Worm (Caenorhabditis elegans) whole organism, L1 larva: ENCODE data around the gene fut-1.

Experiments used
- C04F5.9 ChIP-seq: sonication (generic microtip); optimal IDR thresholded peaks from 2 replicates; lab custom pipeline; 2016; ENCODE audit warnings: missing genetic modification characterization, missing compliant biosample characterization
- C34B4.2 ChIP-seq: sonication (generic microtip); optimal IDR thresholded peaks from 2 replicates; lab custom pipeline; 2017; ENCODE audit warnings: mild to moderate bottlenecking, missing genetic modification characterization, missing compliant biosample characterization
- F16B12.6 ChIP-seq: fragments of 150-350 bp; optimal IDR thresholded peaks from 2 replicates; lab custom pipeline; 2014; ENCODE audit warnings: missing biosample characterization, missing genetic modification characterization
- Y116A8C.19 ChIP-seq: sonication (generic microtip); optimal IDR thresholded peaks from 2 replicates; lab custom pipeline; 2016; ENCODE audit warnings: missing compliant biosample characterization, missing genetic modification characterization, borderline replicate concordance
- aha-1 ChIP-seq: fragments of 150-350 bp; optimal IDR thresholded peaks from 2 replicates; lab custom pipeline; 2014; ENCODE audit warnings: missing biosample characterization, missing genetic modification characterization
- aly-2 ChIP-seq: fragments of 150-350 bp; optimal IDR thresholded peaks from 2 replicates; lab custom pipeline; 2014; ENCODE audit warnings: missing biosample characterization, missing genetic modification characterization
- ceh-82 ChIP-seq, 3 experiments: fragments of 150-350 bp in 1 of 3; sonication (generic microtip) in 2 of 3; optimal IDR thresholded peaks; 2 replicates each; lab custom pipeline; 2014 to 2017; ENCODE audit warnings: missing biosample characterization in 3 of 3, missing genetic modification characterization in 3 of 3
- ceh-88 ChIP-seq: fragments of 200-800 bp; sonication (Bioruptor generic); IDR thresholded peaks from 2 replicates; pipeline ENCODE4 v1.3.6; 2022; ENCODE audit warnings: missing genetic modification characterization, missing compliant biosample characterization
- ceh-90 ChIP-seq: sonication (generic microtip); optimal IDR thresholded peaks from 2 replicates; lab custom pipeline; 2016; ENCODE audit warnings: missing genetic modification characterization, missing compliant biosample characterization
- dpl-1 ChIP-seq, 3 experiments: fragments of 150-350 bp in 2 of 3; sonication (generic microtip) in 1 of 3; optimal IDR thresholded peaks; 2 replicates each; lab custom pipeline; 2014 to 2017; ENCODE audit warnings: missing biosample characterization in 3 of 3, missing genetic modification characterization in 3 of 3, missing genetic modification reagents in 3 of 3
- dsc-1 ChIP-seq: sonication (generic microtip); optimal IDR thresholded peaks from 2 replicates; lab custom pipeline; 2016; ENCODE audit warnings: mild to moderate bottlenecking, missing genetic modification characterization, missing compliant biosample characterization
- efl-1 ChIP-seq, 4 experiments: fragments of 150-350 bp; optimal IDR thresholded peaks in 3 of 4; peaks in 1 of 4; 1 replicate in 1 of 4; 2 replicates in 3 of 4; lab custom pipeline; 2014; ENCODE audit warnings: missing biosample characterization in 2 of 4, missing genetic modification characterization in 2 of 4, missing genetic modification reagents in 2 of 4
- efl-3 ChIP-seq: fragments of 200-800 bp; sonication (Bioruptor generic); optimal IDR thresholded peaks from 2 replicates; lab custom pipeline; 2018; ENCODE audit warnings: mild to moderate bottlenecking, missing genetic modification characterization, missing compliant biosample characterization
- egl-13 ChIP-seq: sonication (generic microtip); optimal IDR thresholded peaks from 2 replicates; lab custom pipeline; 2016; ENCODE audit warnings: missing genotype, missing genetic modification reagents, missing genetic modification characterization, missing compliant biosample characterization
- elt-2 ChIP-seq: sonication (generic microtip); optimal IDR thresholded peaks from 2 replicates; lab custom pipeline; 2016; ENCODE audit warnings: missing genetic modification characterization, mild to moderate bottlenecking, inconsistent platforms, missing compliant biosample characterization, missing genetic modification reagents
- elt-3 ChIP-seq, 6 experiments: fragments of 150-350 bp in 1 of 6; sonication (generic microtip); optimal IDR thresholded peaks; 2 replicates each; lab custom pipeline; 2017 to 2018; ENCODE audit warnings: missing biosample characterization in 6 of 6, missing genetic modification characterization in 6 of 6, inconsistent platforms in 1 of 6
- ets-5 ChIP-seq: fragments of 200-800 bp; sonication (Bioruptor generic); IDR thresholded peaks from 2 replicates; pipeline ENCODE4 v1.3.6; 2022; ENCODE audit warnings: missing genetic modification characterization, missing compliant biosample characterization
- fkh-4 ChIP-seq: sonication (generic microtip); optimal IDR thresholded peaks from 2 replicates; lab custom pipeline; 2016; ENCODE audit warnings: missing compliant biosample characterization, missing genetic modification characterization, borderline replicate concordance
- fkh-8 ChIP-seq: sonication (generic microtip); optimal IDR thresholded peaks from 2 replicates; lab custom pipeline; 2016; ENCODE audit warnings: mild to moderate bottlenecking, missing genetic modification characterization, missing compliant biosample characterization
- fos-1 ChIP-seq: fragments of 150-350 bp; optimal IDR thresholded peaks from 2 replicates; lab custom pipeline; 2014; ENCODE audit warnings: missing biosample characterization, missing genetic modification characterization
- hlh-17 ChIP-seq: fragments of 200-800 bp; sonication (Bioruptor generic); optimal IDR thresholded peaks from 2 replicates; lab custom pipeline; 2018; ENCODE audit warnings: missing genetic modification characterization, mild to moderate bottlenecking, missing compliant biosample characterization, moderate library complexity, borderline replicate concordance
- hlh-4 ChIP-seq: sonication (generic microtip); optimal IDR thresholded peaks from 2 replicates; lab custom pipeline; 2016; ENCODE audit warnings: mild to moderate bottlenecking, missing genetic modification characterization, missing compliant biosample characterization
- hpl-2 ChIP-seq: fragments of 150-350 bp; optimal IDR thresholded peaks from 2 replicates; lab custom pipeline; 2014; ENCODE audit warnings: missing biosample characterization, missing genetic modification reagents, missing genetic modification characterization
- irx-1 ChIP-seq: sonication (generic microtip); optimal IDR thresholded peaks from 2 replicates; lab custom pipeline; 2016; ENCODE audit warnings: missing genetic modification characterization, missing compliant biosample characterization
- isw-1 ChIP-seq: fragments of 200-800 bp; sonication (Bioruptor generic); IDR thresholded peaks from 2 replicates; pipeline ENCODE4 v1.3.6; 2022; ENCODE audit warnings: missing genetic modification characterization, missing compliant biosample characterization
- jun-1 ChIP-seq: fragments of 150-350 bp; optimal IDR thresholded peaks from 2 replicates; lab custom pipeline; 2014; ENCODE audit warnings: missing biosample characterization, missing genetic modification reagents, missing genetic modification characterization
- lin-13 ChIP-seq: fragments of 150-350 bp; optimal IDR thresholded peaks from 2 replicates; lab custom pipeline; 2014; ENCODE audit warnings: missing biosample characterization, missing genetic modification reagents, missing genetic modification characterization
- lin-39 ChIP-seq: fragments of 150-350 bp; optimal IDR thresholded peaks from 2 replicates; lab custom pipeline; 2014; ENCODE audit warnings: missing biosample characterization, missing genetic modification reagents, missing genetic modification characterization
- mab-9 ChIP-seq: fragments of 200-800 bp; sonication (Bioruptor generic); IDR thresholded peaks from 2 replicates; pipeline ENCODE4 v1.3.6; 2022; ENCODE audit warnings: missing genetic modification reagents, missing genetic modification characterization, missing compliant biosample characterization
- mdl-1 ChIP-seq, 2 experiments: fragments of 150-350 bp; optimal IDR thresholded peaks; 2 replicates each; lab custom pipeline; 2014 to 2017; ENCODE audit warnings: missing biosample characterization in 2 of 2, missing genetic modification characterization in 2 of 2, inconsistent platforms in 1 of 2
- mep-1 ChIP-seq: fragments of 150-350 bp; optimal IDR thresholded peaks from 2 replicates; lab custom pipeline; 2014; ENCODE audit warnings: missing biosample characterization, missing genetic modification characterization
- nhr-11 ChIP-seq: fragments of 150-350 bp; optimal IDR thresholded peaks from 2 replicates; lab custom pipeline; 2014; ENCODE audit warnings: missing biosample characterization, missing genetic modification characterization
- nhr-12 ChIP-seq: sonication (generic microtip); optimal IDR thresholded peaks from 2 replicates; lab custom pipeline; 2017; ENCODE audit warnings: missing biosample characterization, missing genetic modification characterization
- nhr-19 ChIP-seq: fragments of 200-800 bp; sonication (Bioruptor generic); conservative IDR thresholded peaks from 2 replicates; pipeline ENCODE4 v1.3.6; 2022; ENCODE audit warnings: missing genetic modification characterization, missing compliant biosample characterization
- nhr-20 ChIP-seq: sonication (generic microtip); optimal IDR thresholded peaks from 2 replicates; lab custom pipeline; 2016; ENCODE audit warnings: mild to moderate bottlenecking, missing genetic modification characterization, missing compliant biosample characterization
- nhr-28 ChIP-seq: fragments of 150-350 bp; optimal IDR thresholded peaks from 2 replicates; lab custom pipeline; 2014; ENCODE audit warnings: missing biosample characterization, missing genetic modification characterization
- nhr-71 ChIP-seq: sonication (generic microtip); optimal IDR thresholded peaks from 2 replicates; lab custom pipeline; 2016; ENCODE audit warnings: mild to moderate bottlenecking, missing genetic modification characterization, moderate library complexity, missing compliant biosample characterization
- nhr-76 ChIP-seq: sonication (generic microtip); optimal IDR thresholded peaks from 2 replicates; lab custom pipeline; 2017; ENCODE audit warnings: missing biosample characterization, missing genetic modification characterization
- nhr-77 ChIP-seq: fragments of 150-350 bp; optimal IDR thresholded peaks from 2 replicates; lab custom pipeline; 2014; ENCODE audit warnings: missing biosample characterization, missing genetic modification characterization
- nhr-84 ChIP-seq: sonication (generic microtip); optimal IDR thresholded peaks from 2 replicates; lab custom pipeline; 2017; ENCODE audit warnings: missing biosample characterization, missing genetic modification characterization
- pag-3 ChIP-seq: sonication (generic microtip); optimal IDR thresholded peaks from 2 replicates; lab custom pipeline; 2017; ENCODE audit warnings: missing genetic modification characterization, mild to moderate bottlenecking, missing compliant biosample characterization, antibody characterized with exemption, borderline replicate concordance; ENCODE audit not compliant: insufficient read depth
- pqm-1 ChIP-seq: sonication (generic microtip); optimal IDR thresholded peaks from 3 replicates; lab custom pipeline; 2017; ENCODE audit warnings: missing biosample characterization, missing genetic modification characterization
- rnt-1 ChIP-seq: sonication (generic microtip); optimal IDR thresholded peaks from 2 replicates; lab custom pipeline; 2016; ENCODE audit warnings: mild to moderate bottlenecking, missing genetic modification characterization, moderate library complexity, missing compliant biosample characterization
- skn-1 ChIP-seq: fragments of 150-350 bp; optimal IDR thresholded peaks from 2 replicates; lab custom pipeline; 2014; ENCODE audit warnings: missing biosample characterization, missing genetic modification characterization
- sox-4 ChIP-seq: sonication (generic microtip); optimal IDR thresholded peaks from 2 replicates; lab custom pipeline; 2016; ENCODE audit warnings: missing genetic modification characterization, missing compliant biosample characterization
- tlp-1 ChIP-seq: fragments of 150-350 bp; optimal IDR thresholded peaks from 2 replicates; lab custom pipeline; 2014; ENCODE audit warnings: missing biosample characterization, missing genetic modification characterization
- unc-62 ChIP-seq: fragments of 150-350 bp; optimal IDR thresholded peaks from 2 replicates; lab custom pipeline; 2014; ENCODE audit warnings: missing biosample characterization, missing genetic modification reagents, missing genetic modification characterization
- unc-98 ChIP-seq: fragments of 200-800 bp; sonication (Bioruptor generic); IDR thresholded peaks from 2 replicates; pipeline ENCODE4 v1.3.6; 2022; ENCODE audit warnings: missing genetic modification characterization, missing compliant biosample characterization
- xbp-1 ChIP-seq: sonication (generic microtip); optimal IDR thresholded peaks from 2 replicates; lab custom pipeline; 2016; ENCODE audit warnings: missing genetic modification characterization, missing compliant biosample characterization
- zag-1 ChIP-seq: fragments of 150-350 bp; optimal IDR thresholded peaks from 2 replicates; lab custom pipeline; 2014; ENCODE audit warnings: missing biosample characterization, missing genetic modification characterization
- zip-4 ChIP-seq: fragments of 200-800 bp; sonication (Bioruptor generic); optimal IDR thresholded peaks from 2 replicates; lab custom pipeline; 2018; ENCODE audit warnings: mild to moderate bottlenecking, missing genetic modification characterization, moderate library complexity, missing compliant biosample characterization
- ztf-11 ChIP-seq, 2 experiments: sonication (generic microtip); optimal IDR thresholded peaks; 2 replicates each; lab custom pipeline; 2016 to 2017; ENCODE audit warnings: missing genetic modification characterization in 2 of 2, missing biosample characterization in 1 of 2, missing compliant biosample characterization in 1 of 2

fut-1 gene

DNA sequence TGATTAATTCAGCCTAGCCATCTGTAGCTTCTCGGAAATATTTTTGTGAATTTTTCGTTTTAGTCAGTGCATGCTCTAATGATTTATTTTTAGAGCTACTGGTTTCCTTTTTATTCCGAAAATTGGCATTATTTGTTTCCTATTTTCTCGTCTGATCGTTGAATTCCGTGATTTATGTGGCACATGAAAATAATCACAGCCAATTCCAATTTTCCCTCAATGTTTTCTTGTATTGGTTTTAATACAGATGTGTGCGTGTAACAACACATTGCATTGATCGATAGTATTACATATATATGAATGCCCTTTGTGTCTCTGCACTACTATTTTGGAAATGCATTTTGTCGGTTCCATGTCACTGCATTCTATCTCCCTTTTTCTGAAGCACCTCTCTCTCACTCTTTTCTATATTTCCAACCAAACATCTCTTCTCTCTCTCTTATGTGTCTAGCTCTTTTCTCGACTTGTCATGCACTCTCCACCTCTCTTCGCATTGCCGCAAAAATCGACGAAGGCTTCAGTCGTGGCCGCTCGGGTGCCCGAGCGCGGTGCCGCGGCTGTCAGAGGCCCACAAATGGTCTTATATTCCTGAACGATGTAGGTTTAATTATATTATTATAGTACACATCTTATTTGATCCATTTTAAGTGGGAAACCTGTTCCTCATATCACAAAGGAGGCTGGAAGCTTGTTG is 25.0 kb upstream of the fut-1 start:
- peak; percentile 37 for TF ChIP-seq zag-1
- peak; percentile 32 for TF ChIP-seq fkh-8
- TF ChIP-seq rnt-1 (tag; lab: Kevin White, UChicago): peak; percentile 12
- TF ChIP-seq nhr-77 (tag; lab: Kevin White, UChicago): no peak
- peak; percentile 50 for TF ChIP-seq egl-13
- no peak for TF ChIP-seq unc-62
- TF ChIP-seq isw-1 (GFP tag; lab: Robert Waterston, UW): no peak
- TF ChIP-seq jun-1 (tag; lab: Kevin White, UChicago): peak; percentile 30
- TF ChIP-seq unc-98: no peak
- no peak for TF ChIP-seq aha-1 (tag; lab: Kevin White, UChicago)
- TF ChIP-seq efl-1 (optimal IDR thresholded peaks at IDR 0.05; lab: Kevin White, UChicago): peak; percentile 28 to 57
- TF ChIP-seq efl-1 (GFP tag; optimal IDR thresholded peaks at IDR 0.05 in 1 of 2; lab: Kevin White, UChicago): no peak
- no peak for TF ChIP-seq nhr-11 (tag; lab: Kevin White, UChicago)
- TF ChIP-seq dsc-1 (tag; lab: Kevin White, UChicago): peak; percentile 97
- TF ChIP-seq hpl-2 (GFP tag; lab: Kevin White, UChicago): no peak
- TF ChIP-seq tlp-1 (tag; lab: Kevin White, UChicago): no peak
- no peak for TF ChIP-seq zip-4 (GFP tag; lab: Kevin White, UChicago)
- no peak for TF ChIP-seq sox-4 (tag; lab: Kevin White, UChicago)
- TF ChIP-seq fos-1: peak; percentile 24
- no peak for TF ChIP-seq Y116A8C.19 (tag; lab: Kevin White, UChicago)
- TF ChIP-seq pag-3 (tag; lab: Kevin White, UChicago): no peak
- no peak for TF ChIP-seq nhr-19 (GFP tag; lab: Robert Waterston, UW)
- no peak for TF ChIP-seq nhr-20 (tag; lab: Kevin White, UChicago)
- TF ChIP-seq hlh-4 (tag; lab: Kevin White, UChicago): no peak
- TF ChIP-seq nhr-76 (tag; lab: Kevin White, UChicago): no peak
- TF ChIP-seq mdl-1 (tag; optimal IDR thresholded peaks at IDR 0.05; lab: Kevin White, UChicago): no peak
- no peak for TF ChIP-seq nhr-28 (tag; lab: Kevin White, UChicago)
- no peak for TF ChIP-seq elt-2 (tag; lab: Kevin White, UChicago)
- peak in 1 of 3 experiments; percentile 26 for TF ChIP-seq dpl-1 (GFP tag; optimal IDR thresholded peaks at IDR 0.05; lab: Kevin White, UChicago)
- TF ChIP-seq ceh-82 (tag; optimal IDR thresholded peaks at IDR 0.05; lab: Kevin White, UChicago): peak in 1 of 3 experiments; percentile 41
- TF ChIP-seq C34B4.2 (tag; lab: Kevin White, UChicago): no peak
- TF ChIP-seq ets-5 (GFP tag; lab: Robert Waterston, UW): no peak
- no peak for TF ChIP-seq aly-2
- TF ChIP-seq ztf-11 (tag; optimal IDR thresholded peaks at IDR 0.05; lab: Kevin White, UChicago): no peak
- no peak for TF ChIP-seq lin-39 (tag; lab: Kevin White, UChicago)
- TF ChIP-seq nhr-71 (tag; lab: Kevin White, UChicago): peak; percentile 52
- TF ChIP-seq C04F5.9 (tag; lab: Kevin White, UChicago): no peak
- no peak for TF ChIP-seq hlh-17 (GFP tag; lab: Kevin White, UChicago)
- TF ChIP-seq pqm-1 (tag; lab: Kevin White, UChicago): no peak
- no peak for TF ChIP-seq ceh-90 (tag; lab: Kevin White, UChicago)
- TF ChIP-seq ceh-88 (GFP tag; lab: Robert Waterston, UW): no peak
- TF ChIP-seq elt-3 (tag; optimal IDR thresholded peaks at IDR 0.05; lab: Kevin White, UChicago): no peak
- no peak for TF ChIP-seq mab-9
- TF ChIP-seq mep-1 (tag; lab: Kevin White, UChicago): peak; percentile 25
- TF ChIP-seq xbp-1 (tag; lab: Kevin White, UChicago): peak; percentile 3
- TF ChIP-seq irx-1: no peak
- no peak for TF ChIP-seq nhr-84 (tag; lab: Kevin White, UChicago)
- TF ChIP-seq lin-13: no peak
- TF ChIP-seq nhr-12 (tag; lab: Kevin White, UChicago): no peak
- no peak for TF ChIP-seq efl-3 (GFP tag; lab: Kevin White, UChicago)
- TF ChIP-seq F16B12.6 (tag; lab: Kevin White, UChicago): peak; percentile 5
- peak; percentile 8 for TF ChIP-seq skn-1 (tag; lab: Kevin White, UChicago)
- TF ChIP-seq fkh-4 (tag; lab: Kevin White, UChicago): peak; percentile 78
